Fruit fly (Drosophila melanogaster) whole organism, pupa: ENCODE results near the gene CG7685.

Source experiments
- CG10348 ChIP-seq: fragments of 200-800 bp; sonication (Bioruptor generic); IDR thresholded peaks from 2 replicates; pipeline ENCODE4 v1.3.6; 2022; ENCODE audit warnings: missing biosample characterization, missing genetic modification characterization
- CG12605 ChIP-seq: fragments of 200-800 bp; sonication (Bioruptor generic); IDR thresholded peaks from 2 replicates; pipeline ENCODE4 v1.3.6; 2022; ENCODE audit warnings: missing biosample characterization, missing genetic modification characterization
- CG13204 ChIP-seq: fragments of 200-800 bp; sonication (Bioruptor generic); optimal IDR thresholded peaks from 2 replicates; lab custom pipeline; 2018; ENCODE audit warnings: missing biosample characterization, mild to moderate bottlenecking, missing genetic modification characterization, moderate library complexity
- CG14655 ChIP-seq: fragments of 200-800 bp; sonication (Bioruptor generic); optimal IDR thresholded peaks from 3 replicates; lab custom pipeline; 2017; ENCODE audit warnings: mild to moderate bottlenecking, missing biosample characterization, missing genetic modification reagents, missing genetic modification characterization
- CG15710 ChIP-seq: fragments of 200-800 bp; sonication (Bioruptor generic); optimal IDR thresholded peaks from 2 replicates; lab custom pipeline; 2018; ENCODE audit warnings: missing biosample characterization, mild to moderate bottlenecking, missing genetic modification characterization, moderate library complexity
- CG17806 ChIP-seq: fragments of 200-800 bp; sonication (Bioruptor generic); optimal IDR thresholded peaks from 2 replicates; lab custom pipeline; 2018; ENCODE audit warnings: missing biosample characterization, mild to moderate bottlenecking, missing genetic modification characterization, moderate library complexity
- CG32121 ChIP-seq: fragments of 200-800 bp; sonication (Bioruptor generic); IDR thresholded peaks from 2 replicates; pipeline ENCODE4 v1.3.6; 2022; ENCODE audit warnings: missing biosample characterization, missing genetic modification characterization
- CG34367 ChIP-seq: fragments of 200-800 bp; sonication (Bioruptor generic); optimal IDR thresholded peaks from 2 replicates; lab custom pipeline; 2018; ENCODE audit warnings: missing biosample characterization, mild to moderate bottlenecking, missing genetic modification characterization
- CG4496 ChIP-seq: fragments of 200-800 bp; sonication (Bioruptor generic); IDR thresholded peaks from 3 replicates; pipeline ENCODE4 v1.3.6; 2022; ENCODE audit warnings: missing biosample characterization, missing genetic modification characterization
- CG8159 ChIP-seq: fragments of 200-800 bp; sonication (Bioruptor generic); optimal IDR thresholded peaks from 3 replicates; lab custom pipeline; 2018; ENCODE audit warnings: missing biosample characterization, mild to moderate bottlenecking, missing genetic modification characterization, moderate library complexity
- CG8301 ChIP-seq: fragments of 200-800 bp; sonication (Bioruptor generic); optimal IDR thresholded peaks from 2 replicates; lab custom pipeline; 2018; ENCODE audit warnings: missing biosample characterization, mild to moderate bottlenecking, missing genetic modification characterization
- CG9948 ChIP-seq: fragments of 200-800 bp; sonication (Bioruptor generic); optimal IDR thresholded peaks from 2 replicates; lab custom pipeline; 2018; ENCODE audit warnings: missing biosample characterization, mild to moderate bottlenecking, missing genetic modification characterization, moderate library complexity
- D1 ChIP-seq: fragments of 200-800 bp; sonication (Bioruptor generic); optimal IDR thresholded peaks from 2 replicates; lab custom pipeline; 2018; ENCODE audit warnings: missing biosample characterization, mild to moderate bottlenecking, missing genetic modification characterization, moderate library complexity
- EcR ChIP-seq: fragments of 200-800 bp; sonication (Bioruptor generic); optimal IDR thresholded peaks from 3 replicates; lab custom pipeline; 2019; ENCODE audit warnings: missing biosample characterization, missing genetic modification characterization, mild to moderate bottlenecking, moderate library complexity, missing genetic modification reagents
- Ets98B ChIP-seq: fragments of 200-800 bp; sonication (Bioruptor generic); IDR thresholded peaks from 2 replicates; pipeline ENCODE4 v1.3.6; 2022; ENCODE audit warnings: missing biosample characterization, missing genetic modification characterization
- Pif1A ChIP-seq: fragments of 200-800 bp; sonication (Bioruptor generic); optimal IDR thresholded peaks from 3 replicates; lab custom pipeline; 2016; ENCODE audit warnings: missing biosample characterization, missing genetic modification characterization
- Pif1B ChIP-seq: fragments of 200-800 bp; sonication (Bioruptor generic); optimal IDR thresholded peaks from 3 replicates; lab custom pipeline; 2016; ENCODE audit warnings: missing biosample characterization, missing genetic modification characterization
- Snoo ChIP-seq: fragments of 200-800 bp; sonication (Bioruptor generic); optimal IDR thresholded peaks from 3 replicates; lab custom pipeline; 2017; ENCODE audit warnings: missing biosample characterization, mild to moderate bottlenecking, missing genetic modification characterization, inconsistent platforms
- fd96Ca ChIP-seq: fragments of 200-800 bp; sonication (Bioruptor generic); IDR thresholded peaks from 3 replicates; pipeline ENCODE4 v1.3.6; 2022; ENCODE audit warnings: missing biosample characterization, missing genetic modification characterization
- gl ChIP-seq: fragments of 200-800 bp; sonication (Bioruptor generic); optimal IDR thresholded peaks from 2 replicates; lab custom pipeline; 2018; ENCODE audit warnings: missing biosample characterization, mild to moderate bottlenecking, missing genetic modification characterization
- rn ChIP-seq: fragments of 200-800 bp; sonication (Bioruptor generic); IDR thresholded peaks from 2 replicates; pipeline ENCODE4 v1.3.6; 2022; ENCODE audit warnings: missing biosample characterization, missing genetic modification characterization

The CG7685 gene

DNA sequence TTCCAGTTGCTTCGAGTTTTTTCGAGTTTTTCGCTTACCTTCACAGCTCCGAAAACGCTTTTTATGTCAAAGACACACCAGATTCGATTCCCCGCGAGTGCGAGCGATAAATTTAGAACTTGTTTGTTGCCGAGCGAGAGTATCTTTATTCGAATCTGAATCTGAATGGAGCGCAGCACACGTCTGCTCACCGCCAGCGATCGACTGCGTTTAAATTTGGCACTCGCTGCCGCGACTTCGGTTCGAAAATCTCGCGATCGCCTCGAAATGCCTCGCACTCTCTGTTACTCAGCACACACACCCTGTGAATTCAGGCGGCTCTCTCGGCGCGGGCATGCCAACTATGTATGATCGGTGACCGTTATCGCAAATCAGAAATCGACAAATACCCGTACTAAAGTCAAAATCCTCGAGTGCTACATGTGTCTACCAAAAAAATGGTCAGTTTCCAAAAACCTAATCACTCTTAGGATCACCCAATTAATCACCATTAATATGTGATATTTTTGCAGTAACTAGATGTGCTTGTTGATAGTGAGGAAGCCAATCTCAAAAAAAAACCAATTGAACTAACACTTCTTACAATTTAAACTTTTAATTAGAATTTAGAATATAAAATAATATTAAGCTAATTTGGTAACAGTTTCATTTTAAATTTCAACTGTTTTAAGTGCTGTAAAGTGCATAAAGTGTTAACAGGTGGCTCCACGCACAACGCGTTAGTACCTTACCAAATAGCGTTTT, 5.6 kb upstream of the CG7685 start, which contains the start of gene Vha100-2:
TSS of gene Vha100-2 (minus strand) at position 216 of the 744 bp plus-strand sequence.
- TF ChIP-seq CG32121: peak; percentile 49
- TF ChIP-seq Pif1A: no peak
- TF ChIP-seq CG13204 (GFP tag; lab: Kevin White, UChicago): no peak
- TF ChIP-seq rn (GFP tag; lab: Robert Waterston, UW): no peak
- no peak for TF ChIP-seq CG8301 (tag; lab: Kevin White, UChicago)
- TF ChIP-seq Snoo (tag; lab: Kevin White, UChicago): no peak
- no peak for TF ChIP-seq gl
- TF ChIP-seq EcR (GFP tag; lab: Kevin White, UChicago): no peak
- no peak for TF ChIP-seq D1 (tag; lab: Kevin White, UChicago)
- TF ChIP-seq CG14655 (GFP tag; lab: Kevin White, UChicago): peak; percentile 38
- no peak for TF ChIP-seq CG9948
- TF ChIP-seq CG10348 (GFP tag; lab: Robert Waterston, UW): no peak
- peak; percentile 29; the same call in 1 of the 3 replicates for TF ChIP-seq fd96Ca (GFP tag; lab: Robert Waterston, UW)
- TF ChIP-seq CG4496: peak; percentile 70; the same call in 2 of the 3 replicates
- peak; percentile 73 for TF ChIP-seq Ets98B (GFP tag; lab: Robert Waterston, UW)
- no peak for TF ChIP-seq CG34367 (tag; lab: Kevin White, UChicago)
- peak; percentile 5 for TF ChIP-seq CG8159 (tag; lab: Kevin White, UChicago)
- TF ChIP-seq CG17806: no peak
- no peak for TF ChIP-seq Pif1B
- peak; percentile 51; the same call in 1 of the 2 replicates for TF ChIP-seq CG12605 (GFP tag; lab: Robert Waterston, UW)
- TF ChIP-seq CG15710: no peak

dm6 chr3R:18399698-18400020, 5.1 kb upstream of the CG7685 start:
- no peak for TF ChIP-seq CG8301 (tag; lab: Kevin White, UChicago)
- 0 out of 3 replicates have a peak, but pooled peaks have one; percentile 21 for TF ChIP-seq CG4496
- TF ChIP-seq CG12605 (GFP tag; lab: Robert Waterston, UW): no peak
- no peak for TF ChIP-seq CG8159 (tag; lab: Kevin White, UChicago)
- TF ChIP-seq Pif1B: no peak
- TF ChIP-seq CG13204 (GFP tag; lab: Kevin White, UChicago): no peak
- TF ChIP-seq gl: no peak

- TF ChIP-seq CG14655 (GFP tag; lab: Kevin White, UChicago): peak; percentile 94
- TF ChIP-seq CG4496: peak; percentile 94
- peak; percentile 91 for TF ChIP-seq Pif1B
- TF ChIP-seq CG15710: peak; percentile 98
- peak; percentile 92 for TF ChIP-seq fd96Ca (GFP tag; lab: Robert Waterston, UW)
- TF ChIP-seq CG12605 (GFP tag; lab: Robert Waterston, UW): peak; percentile 98
- TF ChIP-seq CG17806: peak; percentile 97
- TF ChIP-seq gl: peak; percentile 62
- peak; percentile 92 for TF ChIP-seq CG34367 (tag; lab: Kevin White, UChicago)
- peak; percentile 18 for TF ChIP-seq EcR (GFP tag; lab: Kevin White, UChicago)
- peak; percentile 95 for TF ChIP-seq rn (GFP tag; lab: Robert Waterston, UW)
- TF ChIP-seq Ets98B (GFP tag; lab: Robert Waterston, UW): peak; percentile 94
- TF ChIP-seq D1 (tag; lab: Kevin White, UChicago): no peak
- TF ChIP-seq CG8301 (tag; lab: Kevin White, UChicago): peak; percentile 92
- TF ChIP-seq CG8159 (tag; lab: Kevin White, UChicago): peak; percentile 98
- peak; percentile 85 for TF ChIP-seq CG10348 (GFP tag; lab: Robert Waterston, UW)
- TF ChIP-seq CG13204 (GFP tag; lab: Kevin White, UChicago): no peak
- peak; percentile 84 for TF ChIP-seq Pif1A
- peak; percentile 96 for TF ChIP-seq CG9948
- peak; percentile 98 for TF ChIP-seq CG32121
- TF ChIP-seq Snoo (tag; lab: Kevin White, UChicago): peak; percentile 94
Observed at dm6 chr3R:18402549-18403429, 2.0 kb upstream of the CG7685 start, which contains the start of the genes Wdr37 and koko. Wdr37 (minus strand) TSS chr3R:18402716. koko (plus strand) TSS chr3R:18403026.

dm6 chr3R:18411205-18411749, 6.5 kb downstream of the CG7685 start, which contains the start of gene CG10864:
CG10864 (minus strand) TSS chr3R:18411631.
- TF ChIP-seq CG4496: no peak
- no peak for TF ChIP-seq CG34367 (tag; lab: Kevin White, UChicago)
- TF ChIP-seq gl: no peak
- TF ChIP-seq CG9948: no peak
- no peak for TF ChIP-seq EcR (GFP tag; lab: Kevin White, UChicago)
- TF ChIP-seq CG10348 (GFP tag; lab: Robert Waterston, UW): no peak
- TF ChIP-seq CG15710: no peak
- TF ChIP-seq CG12605 (GFP tag; lab: Robert Waterston, UW): no peak
- no peak for TF ChIP-seq CG13204 (GFP tag; lab: Kevin White, UChicago)
- TF ChIP-seq Pif1B: no peak
- TF ChIP-seq rn (GFP tag; lab: Robert Waterston, UW): no peak
- no peak for TF ChIP-seq CG14655 (GFP tag; lab: Kevin White, UChicago)
- no peak for TF ChIP-seq CG8159 (tag; lab: Kevin White, UChicago)
- TF ChIP-seq Snoo (tag; lab: Kevin White, UChicago): no peak
- TF ChIP-seq, all 21 proteins: peak for 0
